Worm (Caenorhabditis elegans) whole organism, L4 larva: ENCODE results near the gene F16G10.2.

Experiments used
- D1046.2 ChIP-seq: fragments of 200-800 bp; sonication (Bioruptor generic); IDR thresholded peaks from 2 replicates; pipeline ENCODE4 v1.3.6; 2022; ENCODE audit warnings: missing genetic modification characterization, missing compliant biosample characterization
- Y5F2A.4 ChIP-seq: fragments of 200-800 bp; sonication (Bioruptor generic); optimal IDR thresholded peaks from 2 replicates; lab custom pipeline; 2018; ENCODE audit warnings: mild to moderate bottlenecking, missing genetic modification characterization, missing compliant biosample characterization
- Y75B8A.6 ChIP-seq: fragments of 200-800 bp; sonication (Bioruptor generic); IDR thresholded peaks from 2 replicates; pipeline ENCODE4 v1.3.6; 2022; ENCODE audit warnings: missing genetic modification reagents, missing genetic modification characterization, missing compliant biosample characterization
- ces-1 ChIP-seq: fragments of 150-350 bp; sonication (generic microtip); optimal IDR thresholded peaks from 4 replicates; lab custom pipeline; 2014; ENCODE audit warnings: missing biosample characterization, missing genetic modification reagents, missing genetic modification characterization
- daf-12 ChIP-seq: fragments of 150-350 bp; optimal IDR thresholded peaks from 2 replicates; lab custom pipeline; 2014; ENCODE audit warnings: missing biosample characterization, missing genetic modification reagents, missing genetic modification characterization
- daf-8 ChIP-seq: fragments of 200-800 bp; sonication (Bioruptor generic); IDR thresholded peaks from 2 replicates; pipeline ENCODE4 v1.3.6; 2022; ENCODE audit warnings: missing genetic modification characterization, missing compliant biosample characterization
- dmd-6 ChIP-seq: fragments of 200-800 bp; sonication (Bioruptor generic); IDR thresholded peaks from 2 replicates; pipeline ENCODE4 v1.3.6; 2022; ENCODE audit warnings: missing genetic modification reagents, missing genetic modification characterization, missing compliant biosample characterization
- dmd-8 ChIP-seq: fragments of 200-800 bp; sonication (Bioruptor generic); IDR thresholded peaks from 2 replicates; pipeline ENCODE4 v1.3.6; 2022; ENCODE audit warnings: missing genetic modification characterization, missing compliant biosample characterization
- dpl-1 ChIP-seq: fragments of 150-350 bp; optimal IDR thresholded peaks from 2 replicates; lab custom pipeline; 2014; ENCODE audit warnings: missing biosample characterization, missing genetic modification reagents, missing genetic modification characterization
- dve-1 ChIP-seq: sonication (generic microtip); optimal IDR thresholded peaks from 2 replicates; lab custom pipeline; 2017; ENCODE audit warnings: antibody characterized with exemption, mild to moderate bottlenecking, missing genetic modification characterization, missing compliant biosample characterization; ENCODE audit not compliant: insufficient read depth
- fkh-10 ChIP-seq: fragments of 150-350 bp; optimal IDR thresholded peaks from 2 replicates; lab custom pipeline; 2014; ENCODE audit warnings: missing biosample characterization, missing genetic modification reagents, missing genetic modification characterization
- hif-1 ChIP-seq, 2 experiments: sonication (generic microtip); optimal IDR thresholded peaks; 2 replicates each; lab custom pipeline; 2016 to 2017; ENCODE audit warnings: missing compliant biosample characterization in 2 of 2, missing genetic modification characterization in 2 of 2, missing genetic modification reagents in 2 of 2, missing genotype in 2 of 2, mild to moderate bottlenecking in 1 of 2
- hmg-1.1 ChIP-seq: fragments of 200-800 bp; sonication (Bioruptor generic); IDR thresholded peaks from 2 replicates; pipeline ENCODE4 v1.3.6; 2022; ENCODE audit warnings: missing genetic modification reagents, missing genetic modification characterization, missing compliant biosample characterization
- lin-38 ChIP-seq: fragments of 200-800 bp; sonication (Bioruptor generic); IDR thresholded peaks from 2 replicates; pipeline ENCODE4 v1.3.6; 2022; ENCODE audit warnings: missing genetic modification reagents, missing genetic modification characterization, missing compliant biosample characterization
- lir-3 ChIP-seq: sonication (generic microtip); optimal IDR thresholded peaks from 2 replicates; lab custom pipeline; 2016; ENCODE audit warnings: mild to moderate bottlenecking, missing genetic modification characterization, missing compliant biosample characterization
- mep-1 ChIP-seq: fragments of 150-350 bp; sonication (generic microtip); optimal IDR thresholded peaks from 3 replicates; lab custom pipeline; 2014; ENCODE audit warnings: missing biosample characterization, missing genetic modification characterization
- nhr-102 ChIP-seq: sonication (generic microtip); optimal IDR thresholded peaks from 2 replicates; lab custom pipeline; 2016; ENCODE audit warnings: mild to moderate bottlenecking, missing genetic modification characterization, moderate library complexity, missing compliant biosample characterization
- nhr-11 ChIP-seq: fragments of 150-350 bp; optimal IDR thresholded peaks from 2 replicates; lab custom pipeline; 2014; ENCODE audit warnings: missing biosample characterization, missing genetic modification characterization
- nhr-25 ChIP-seq: sonication (generic microtip); optimal IDR thresholded peaks from 2 replicates; lab custom pipeline; 2017; ENCODE audit warnings: missing genetic modification characterization, mild to moderate bottlenecking, missing compliant biosample characterization, antibody characterized with exemption, moderate library complexity, borderline replicate concordance; ENCODE audit not compliant: insufficient read depth
- nhr-41 ChIP-seq: fragments of 200-800 bp; sonication (Bioruptor generic); IDR thresholded peaks from 2 replicates; pipeline ENCODE4 v1.3.6; 2022; ENCODE audit warnings: missing genetic modification reagents, missing genetic modification characterization, missing compliant biosample characterization
- nhr-48 ChIP-seq: sonication (generic microtip); optimal IDR thresholded peaks from 2 replicates; lab custom pipeline; 2016; ENCODE audit warnings: mild to moderate bottlenecking, missing genetic modification characterization, missing compliant biosample characterization
- nhr-6 ChIP-seq: fragments of 150-350 bp; optimal IDR thresholded peaks from 2 replicates; lab custom pipeline; 2014; ENCODE audit warnings: missing biosample characterization, missing genetic modification characterization
- nhr-76 ChIP-seq: fragments of 150-350 bp; optimal IDR thresholded peaks from 2 replicates; lab custom pipeline; 2014; ENCODE audit warnings: missing biosample characterization, missing genetic modification characterization
- nhr-77 ChIP-seq: fragments of 150-350 bp; optimal IDR thresholded peaks from 2 replicates; lab custom pipeline; 2014; ENCODE audit warnings: missing biosample characterization, missing genetic modification characterization
- php-3 ChIP-seq: fragments of 200-800 bp; sonication (Bioruptor generic); IDR thresholded peaks from 2 replicates; pipeline ENCODE4 v1.3.6; 2022; ENCODE audit warnings: missing genetic modification reagents, missing genetic modification characterization, missing compliant biosample characterization
- pqm-1 ChIP-seq: sonication (generic microtip); optimal IDR thresholded peaks from 2 replicates; lab custom pipeline; 2017; ENCODE audit warnings: missing biosample characterization, missing genetic modification characterization
- saeg-2 ChIP-seq: fragments of 200-800 bp; sonication (Bioruptor generic); IDR thresholded peaks from 2 replicates; pipeline ENCODE4 v1.3.6; 2022; ENCODE audit warnings: missing genetic modification reagents, missing genetic modification characterization, missing compliant biosample characterization
- set-16 ChIP-seq: fragments of 200-800 bp; sonication (Bioruptor generic); IDR thresholded peaks from 2 replicates; pipeline ENCODE4 v1.3.6; 2022; ENCODE audit warnings: missing genetic modification reagents, missing genetic modification characterization, missing compliant biosample characterization
- snpc-4 ChIP-seq: fragments of 150-350 bp; optimal IDR thresholded peaks from 2 replicates; lab custom pipeline; 2014; ENCODE audit warnings: missing biosample characterization, missing genetic modification characterization
- unc-130 ChIP-seq: sonication (generic microtip); optimal IDR thresholded peaks from 2 replicates; lab custom pipeline; 2016; ENCODE audit warnings: missing genetic modification reagents, missing genetic modification characterization, missing compliant biosample characterization
- unc-62 ChIP-seq, 3 experiments: fragments of 150-350 bp in 1 of 3; sonication (generic microtip); optimal IDR thresholded peaks in 2 of 3; peaks in 1 of 3; 1 replicate in 1 of 3; 2 replicates in 2 of 3; lab custom pipeline; 2014 to 2017; ENCODE audit warnings: missing biosample characterization in 3 of 3, missing genetic modification characterization in 3 of 3, missing genetic modification reagents in 3 of 3, missing genotype in 1 of 3
- vab-7 ChIP-seq: fragments of 200-800 bp; sonication (Bioruptor generic); IDR thresholded peaks from 2 replicates; pipeline ENCODE4 v1.3.6; 2022; ENCODE audit warnings: missing genetic modification reagents, missing genetic modification characterization, missing compliant biosample characterization
- zag-1 ChIP-seq: fragments of 150-350 bp; optimal IDR thresholded peaks from 2 replicates; lab custom pipeline; 2014; ENCODE audit warnings: missing biosample characterization, missing genetic modification characterization
- zfp-2 ChIP-seq: sonication (generic microtip); optimal IDR thresholded peaks from 2 replicates; lab custom pipeline; 2016; ENCODE audit warnings: mild to moderate bottlenecking, missing genetic modification characterization, missing compliant biosample characterization
- zfp-3 ChIP-seq: fragments of 200-800 bp; sonication (Bioruptor generic); conservative IDR thresholded peaks from 2 replicates; pipeline ENCODE4 v1.3.6; 2022; ENCODE audit warnings: missing genetic modification reagents, missing genetic modification characterization, missing compliant biosample characterization

Gene F16G10.2

DNA sequence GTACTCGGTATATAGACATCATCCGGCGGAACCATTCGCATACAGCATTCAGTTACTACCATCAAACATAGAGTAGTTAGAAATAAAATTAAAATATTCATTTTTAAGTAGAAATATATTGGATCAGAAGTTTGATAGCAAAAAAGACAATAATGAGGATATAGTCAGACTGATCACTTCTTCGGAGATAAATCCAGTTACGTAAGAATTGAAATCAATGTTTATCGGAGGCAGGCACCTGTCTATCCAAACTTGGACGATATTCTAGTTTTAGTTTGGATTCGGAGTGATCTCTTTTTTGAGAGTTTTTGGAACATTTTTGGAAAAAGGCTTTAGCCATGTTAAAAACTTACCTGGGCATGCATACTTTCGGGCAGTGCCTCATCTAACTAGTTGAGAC, 8.3 kb downstream of the F16G10.2 start, which contains the start of gene F16G10.8:
F16G10.8 (minus strand) TSS at position 101 of the 400 bp plus-strand sequence.
- TF ChIP-seq fkh-10 (GFP tag; lab: Kevin White, UChicago) = no peak
- no peak for TF ChIP-seq vab-7
- no peak for TF ChIP-seq lin-38 (GFP tag; lab: Robert Waterston, UW)
- TF ChIP-seq daf-8 = no peak
- no peak for TF ChIP-seq daf-12
- no peak for TF ChIP-seq dmd-8 (GFP tag; lab: Robert Waterston, UW)
- no peak for TF ChIP-seq nhr-102
- no peak for TF ChIP-seq pqm-1 (tag; lab: Kevin White, UChicago)

DNA sequence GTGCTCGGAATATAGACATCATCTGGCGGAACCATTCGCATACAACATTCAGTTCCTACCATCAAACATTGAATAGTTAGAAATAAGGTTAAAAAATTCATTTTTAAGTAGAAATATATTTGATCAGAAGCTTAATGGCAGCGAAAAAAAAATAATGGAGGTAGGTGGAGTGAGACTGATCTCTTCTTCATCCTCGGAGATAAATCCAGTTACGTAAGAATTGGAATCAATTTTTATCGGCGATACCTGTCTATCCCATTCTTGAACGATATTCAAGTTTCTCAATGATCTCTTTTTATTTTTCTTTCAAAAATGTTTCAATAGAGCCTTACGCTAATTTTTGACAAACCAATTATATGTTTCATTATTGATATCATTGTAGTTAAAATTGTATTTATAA, 10.4 kb downstream of the F16G10.2 start, which contains the start of gene F16G10.9:
F16G10.9 (minus strand) TSS at position 101 of the 400 bp plus-strand sequence.
- no peak for TF ChIP-seq ces-1 (GFP tag; lab: Kevin White, UChicago)
- TF ChIP-seq zfp-2 (tag; lab: Kevin White, UChicago) = no peak
- TF ChIP-seq snpc-4 (tag; lab: Kevin White, UChicago) = no peak
- TF ChIP-seq zag-1 (tag; lab: Kevin White, UChicago) = no peak
- no peak for TF ChIP-seq unc-62 (GFP tag; optimal IDR thresholded peaks at IDR 0.05 in 1 of 2; lab: Kevin White, UChicago)
- no peak for TF ChIP-seq unc-62 (tag; optimal IDR thresholded peaks at IDR 0.05; lab: Kevin White, UChicago)
- TF ChIP-seq zfp-3 (GFP tag; lab: Robert Waterston, UW) = no peak
- TF ChIP-seq hif-1 (tag; optimal IDR thresholded peaks at IDR 0.05; lab: Kevin White, UChicago) = no peak
- no peak for TF ChIP-seq lin-38 (GFP tag; lab: Robert Waterston, UW)
- TF ChIP-seq hmg-1.1 (GFP tag; lab: Robert Waterston, UW) = no peak
- no peak for TF ChIP-seq nhr-48 (tag; lab: Kevin White, UChicago)
- TF ChIP-seq pqm-1 (tag; lab: Kevin White, UChicago) = no peak
- no peak for TF ChIP-seq nhr-25
- TF ChIP-seq saeg-2 (GFP tag; lab: Robert Waterston, UW) = no peak

DNA sequence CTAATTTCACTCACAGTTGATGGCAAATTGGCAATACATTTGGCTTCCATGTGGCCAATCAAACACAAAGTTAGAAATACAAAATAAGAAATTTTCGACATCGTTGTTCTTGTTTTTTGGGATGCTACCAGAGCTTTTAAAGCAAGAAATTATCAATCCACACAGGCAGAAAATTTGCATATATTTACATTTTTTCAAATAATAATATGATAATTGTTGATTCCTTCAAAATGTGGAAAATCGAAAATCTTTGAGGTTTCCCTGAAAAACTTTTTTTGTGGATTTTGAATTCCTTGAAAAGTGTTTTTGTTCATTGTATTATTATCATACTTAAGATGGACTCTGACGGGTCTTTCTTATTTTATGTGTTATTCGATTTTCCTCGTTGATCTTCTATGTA, 15.8 kb downstream of the F16G10.2 start, which contains the start of gene F16G10.10:
F16G10.10 (minus strand) TSS at position 101 of the 400 bp plus-strand sequence.
- TF ChIP-seq nhr-76 (tag; lab: Kevin White, UChicago) (no peak), nhr-11 (no peak), Y5F2A.4 (GFP tag; lab: Kevin White, UChicago) (no peak), dve-1 (tag; lab: Kevin White, UChicago) (no peak)

DNA sequence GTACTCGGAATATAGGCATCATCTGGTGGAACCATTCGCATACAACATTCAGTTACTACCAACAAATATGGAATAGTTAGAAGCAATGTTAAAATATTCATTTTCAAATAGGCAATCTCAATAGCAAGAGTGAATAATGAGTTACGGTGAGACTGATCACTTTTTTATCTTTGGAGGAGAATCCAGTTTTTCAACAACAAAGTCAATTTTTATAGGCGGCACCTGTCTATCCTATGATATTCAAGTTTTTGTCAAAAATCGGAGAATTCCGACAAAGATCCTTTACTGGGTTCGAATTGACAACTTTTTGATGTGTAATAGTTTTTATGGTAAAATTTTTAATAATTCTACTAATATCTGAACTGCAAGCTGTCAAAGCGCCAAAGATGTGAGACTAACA, 18.7 kb downstream of the F16G10.2 start, which contains the start of gene F16G10.11:
F16G10.11 (minus strand) TSS at position 101 of the 400 bp plus-strand sequence.
- TF ChIP-seq nhr-41 (GFP tag; lab: Robert Waterston, UW) = no peak
- no peak for TF ChIP-seq set-16 (GFP tag; lab: Robert Waterston, UW)
- no peak for TF ChIP-seq unc-130 (GFP tag; lab: Kevin White, UChicago)
- TF ChIP-seq dmd-6 (GFP tag; lab: Robert Waterston, UW) = no peak
- no peak for TF ChIP-seq nhr-77
- TF ChIP-seq hif-1 (tag; optimal IDR thresholded peaks at IDR 0.05; lab: Kevin White, UChicago) = no peak
- no peak for TF ChIP-seq dmd-8 (GFP tag; lab: Robert Waterston, UW)
- TF ChIP-seq Y75B8A.6 (GFP tag; lab: Robert Waterston, UW) = no peak
- TF ChIP-seq php-3 = no peak
- no peak for TF ChIP-seq snpc-4 (tag; lab: Kevin White, UChicago)

DNA sequence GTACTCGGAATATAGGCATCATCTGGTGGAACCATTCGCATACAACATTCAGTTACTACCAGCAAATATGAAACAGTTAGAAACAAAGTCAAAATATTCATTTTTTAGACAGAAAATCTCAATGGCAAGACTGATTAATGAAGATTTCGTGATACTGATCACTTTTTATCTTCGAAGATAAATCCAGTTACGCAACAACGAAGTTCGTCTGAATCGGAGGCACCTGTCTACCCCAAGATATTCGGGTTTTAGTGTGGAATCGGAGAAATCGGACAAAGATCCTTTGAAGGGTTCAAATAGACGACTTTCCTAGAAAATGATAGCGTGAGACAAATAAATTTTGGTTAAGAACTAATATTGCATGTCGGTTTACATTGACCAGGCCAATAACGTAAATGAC, 20.8 kb downstream of the F16G10.2 start, which contains the start of gene F16G10.13:
F16G10.13 (minus strand) TSS at position 101 of the 400 bp plus-strand sequence.
- TF ChIP-seq zfp-3 (GFP tag; lab: Robert Waterston, UW) = no peak
- no peak for TF ChIP-seq zfp-2 (tag; lab: Kevin White, UChicago)
- no peak for TF ChIP-seq zag-1 (tag; lab: Kevin White, UChicago)
- TF ChIP-seq mep-1 = no peak
- no peak for TF ChIP-seq lir-3 (tag; lab: Kevin White, UChicago)
- no peak for TF ChIP-seq nhr-6 (tag; lab: Kevin White, UChicago)
- no peak for TF ChIP-seq unc-62 (GFP tag; optimal IDR thresholded peaks at IDR 0.05 in 1 of 2; lab: Kevin White, UChicago)
- no peak for TF ChIP-seq unc-62 (tag; optimal IDR thresholded peaks at IDR 0.05; lab: Kevin White, UChicago)
- TF ChIP-seq dpl-1 (GFP tag; lab: Kevin White, UChicago) = no peak
- TF ChIP-seq D1046.2 = no peak
- no peak for TF ChIP-seq nhr-41 (GFP tag; lab: Robert Waterston, UW)
- no peak for TF ChIP-seq unc-130 (GFP tag; lab: Kevin White, UChicago)
- TF ChIP-seq dve-1 (tag; lab: Kevin White, UChicago) = no peak
